Fruit fly (Drosophila melanogaster): ENCODE data around the gene Cyp303a1.

Gene Cyp303a1

dm6 chr2L:16261576-16262217, 32.3 kb upstream of the Cyp303a1 start, which contains the start of the genes twe and CG4935:
twe (minus strand) TSS chr2L:16261877.
CG4935 (plus strand) TSS chr2L:16262141.
- TF ChIP-seq rgr (GFP tag; optimal IDR thresholded peaks at IDR 0.05) = peak; percentile 36
- no peak for TF ChIP-seq foxo (GFP tag; optimal IDR thresholded peaks at IDR 0.05)
- TF ChIP-seq dmrt93B (GFP tag; optimal IDR thresholded peaks at IDR 0.05) = no peak
- peak; percentile 4 for TF ChIP-seq OdsH (GFP tag; optimal IDR thresholded peaks at IDR 0.05)
- TF ChIP-seq Myc (optimal IDR thresholded peaks at IDR 0.05) = peak; percentile 40
- peak; percentile 1 for TF ChIP-seq psq (GFP tag; optimal IDR thresholded peaks at IDR 0.05)

DNA sequence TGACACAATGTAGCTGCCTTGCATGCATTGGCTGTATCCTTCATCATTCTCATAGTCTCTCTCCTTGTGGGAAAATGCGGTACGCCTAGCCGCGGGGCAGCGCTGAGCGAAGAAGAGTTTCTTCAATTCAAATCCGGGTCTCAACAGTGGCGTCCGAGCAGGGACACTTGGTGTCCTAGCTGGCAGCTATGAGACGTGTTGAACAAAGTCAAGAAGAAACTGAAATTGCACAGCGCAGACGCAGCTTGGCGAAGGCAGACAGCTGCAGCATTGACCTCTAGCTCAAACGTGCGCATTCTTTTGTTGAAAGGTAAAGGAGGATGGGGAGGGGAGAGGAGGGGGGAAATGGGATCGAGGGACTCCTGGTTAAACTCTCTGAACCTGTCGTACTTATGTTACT, 30.3 kb upstream of the Cyp303a1 start:
- no peak for TF ChIP-seq Hr83 (GFP tag; optimal IDR thresholded peaks at IDR 0.05; ENCODE audit: poor library complexity, severe bottlenecking)
- TF ChIP-seq rgr (GFP tag; optimal IDR thresholded peaks at IDR 0.05) = no peak
- TF ChIP-seq N (GFP tag; optimal IDR thresholded peaks at IDR 0.05) = no peak
- TF ChIP-seq Rel (GFP tag; optimal IDR thresholded peaks at IDR 0.05) = no peak
- TF ChIP-seq Rel (tag; optimal IDR thresholded peaks at IDR 0.05) = no peak
- no peak for TF ChIP-seq Hnf4 (GFP tag; optimal IDR thresholded peaks at IDR 0.05)

DNA sequence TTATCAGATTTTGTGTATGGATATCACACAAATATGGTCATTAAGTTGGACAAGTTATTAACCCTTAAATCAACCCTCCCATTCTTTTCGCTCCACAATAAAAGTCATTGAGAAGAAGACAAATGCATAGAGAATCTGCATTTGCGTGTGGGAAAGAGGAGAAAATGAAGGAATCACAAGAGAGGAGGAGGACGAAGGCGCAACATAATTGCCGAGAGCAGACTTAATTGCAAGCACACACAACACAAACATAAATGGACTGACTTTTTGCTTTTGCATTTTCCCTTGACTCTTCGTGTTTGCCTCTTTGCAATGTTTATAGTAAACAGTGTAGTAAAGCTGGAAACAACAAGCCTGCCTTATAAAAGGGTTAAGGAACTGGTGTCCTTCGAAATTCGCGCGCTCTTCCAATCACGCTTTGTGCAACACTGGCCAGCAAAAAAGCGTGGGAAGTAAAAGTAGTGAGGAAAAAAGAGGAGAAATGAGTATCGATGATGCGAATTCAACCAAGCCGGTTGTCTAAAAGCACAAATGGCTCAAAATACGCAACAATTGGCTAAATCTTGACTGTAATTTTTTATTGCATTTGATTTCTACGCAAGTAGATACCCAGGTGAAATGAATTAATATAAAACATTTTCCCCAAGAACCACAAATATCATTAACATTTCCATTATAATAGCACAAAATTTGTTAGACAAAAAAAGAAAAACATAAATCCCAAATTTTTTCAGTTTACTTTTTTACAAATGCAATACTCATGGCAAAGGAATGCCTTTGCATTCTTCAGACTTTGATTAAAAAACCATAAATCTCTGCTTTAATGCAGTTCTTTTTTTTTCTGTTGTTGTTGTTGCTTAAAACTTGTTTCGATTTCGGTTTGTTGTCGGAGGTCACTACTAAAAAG, 26.6 kb upstream of the Cyp303a1 start:
- TF ChIP-seq Sp1 (GFP tag; optimal IDR thresholded peaks at IDR 0.05) = no peak
- no peak for TF ChIP-seq fru (GFP tag; optimal IDR thresholded peaks at IDR 0.05)
- no peak for TF ChIP-seq Myc (optimal IDR thresholded peaks at IDR 0.05)
- no peak for TF ChIP-seq Hnf4 (GFP tag; optimal IDR thresholded peaks at IDR 0.05)
- TF ChIP-seq ey (GFP tag; optimal IDR thresholded peaks at IDR 0.05) = peak; percentile 3
- no peak for TF ChIP-seq tai (GFP tag; optimal IDR thresholded peaks at IDR 0.05)
- no peak for TF ChIP-seq CG9705 (GFP tag; optimal IDR thresholded peaks at IDR 0.05)
- no peak for TF ChIP-seq lola (GFP tag; optimal IDR thresholded peaks at IDR 0.05)
- TF ChIP-seq Rel (GFP tag; optimal IDR thresholded peaks at IDR 0.05) = no peak
- TF ChIP-seq Rel (tag; optimal IDR thresholded peaks at IDR 0.05) = no peak
- peak; percentile 82 for TF ChIP-seq psq (GFP tag; optimal IDR thresholded peaks at IDR 0.05)
- peak; percentile 27 for TF ChIP-seq Hr83 (GFP tag; optimal IDR thresholded peaks at IDR 0.05; ENCODE audit: poor library complexity, severe bottlenecking)
- no peak for TF ChIP-seq GATAd (GFP tag; optimal IDR thresholded peaks at IDR 0.05)
- TF ChIP-seq dmrt93B (GFP tag; optimal IDR thresholded peaks at IDR 0.05) = no peak
- TF ChIP-seq sv (GFP tag; optimal IDR thresholded peaks at IDR 0.05) = no peak
- TF ChIP-seq sage (GFP tag; optimal IDR thresholded peaks at IDR 0.05) = no peak
- peak in 1 of 2 experiments; percentile 18 for TF ChIP-seq foxo (GFP tag; optimal IDR thresholded peaks at IDR 0.05)
- no peak for TF ChIP-seq woc (GFP tag; optimal IDR thresholded peaks at IDR 0.05)
- no peak for TF ChIP-seq CG32264 (GFP tag; optimal IDR thresholded peaks at IDR 0.05)
- no peak for TF ChIP-seq dl (GFP tag; optimal IDR thresholded peaks at IDR 0.05; ENCODE audit: insufficient read depth in 1 of 2, partially characterized antibody in 2 of 2)
- TF ChIP-seq CrebA (GFP tag; optimal IDR thresholded peaks at IDR 0.05; ENCODE audit: borderline replicate concordance) = no peak
- TF ChIP-seq jim (GFP tag; optimal IDR thresholded peaks at IDR 0.05) = no peak
- no peak for TF ChIP-seq Hr78 (GFP tag; optimal IDR thresholded peaks at IDR 0.05)

DNA sequence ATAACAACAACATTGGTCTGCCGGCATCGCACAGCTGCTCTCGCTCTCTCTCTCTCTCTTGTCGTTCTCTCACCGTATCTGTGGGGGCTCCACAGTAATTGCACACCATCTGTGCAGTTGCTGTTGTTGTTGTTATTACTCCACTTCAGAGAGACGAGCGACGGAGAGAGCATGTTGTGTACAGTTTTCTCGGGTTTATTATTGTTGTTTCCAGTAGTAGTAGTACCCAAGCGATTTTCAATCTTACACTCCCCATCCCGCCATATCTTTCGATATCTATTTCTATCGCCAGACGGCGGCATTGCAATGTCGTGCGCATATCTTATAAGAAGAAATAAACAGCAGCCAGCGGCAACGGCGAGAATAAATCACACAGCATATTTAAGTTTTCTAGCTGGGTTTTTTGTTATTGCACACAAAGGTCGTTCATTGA, 25.9 kb upstream of the Cyp303a1 start:
- TF ChIP-seq fru (GFP tag; optimal IDR thresholded peaks at IDR 0.05) = peak; percentile 86
- TF ChIP-seq Vsx2 (GFP tag; optimal IDR thresholded peaks at IDR 0.05; ENCODE audit: partially characterized antibody) = peak; percentile 44
- TF ChIP-seq rgr (GFP tag; optimal IDR thresholded peaks at IDR 0.05) = no peak
- peak; percentile 67 to 71 for TF ChIP-seq dl (GFP tag; optimal IDR thresholded peaks at IDR 0.05; ENCODE audit: insufficient read depth in 1 of 2, partially characterized antibody in 2 of 2)
- TF ChIP-seq Dif (GFP tag; optimal IDR thresholded peaks at IDR 0.05; ENCODE audit: partially characterized antibody) = peak; percentile 77
- TF ChIP-seq Rel (GFP tag; optimal IDR thresholded peaks at IDR 0.05) = no peak
- TF ChIP-seq Rel (tag; optimal IDR thresholded peaks at IDR 0.05) = peak; percentile 53
- no peak for TF ChIP-seq brk (GFP tag; optimal IDR thresholded peaks at IDR 0.05)
